Worm (Caenorhabditis elegans) whole organism, early embryonic: ENCODE results near the gene msa-1.

Experiments
- F13C5.2 ChIP-seq: sonication (generic microtip); optimal IDR thresholded peaks from 2 replicates; lab custom pipeline; 2017; ENCODE audit warnings: mild to moderate bottlenecking, missing genetic modification characterization, inconsistent platforms, missing compliant biosample characterization
- ama-1 ChIP-seq: fragments of 150-350 bp; optimal IDR thresholded peaks from 2 replicates; lab custom pipeline; 2014
- ets-7 ChIP-seq: sonication (generic microtip); optimal IDR thresholded peaks from 2 replicates; lab custom pipeline; 2016; ENCODE audit warnings: missing genotype, missing genetic modification characterization, missing compliant biosample characterization
- flt-1 ChIP-seq: fragments of 200-800 bp; sonication (Bioruptor generic); IDR thresholded peaks from 2 replicates; pipeline ENCODE4 v1.3.6; 2022; ENCODE audit warnings: missing genetic modification characterization, missing compliant biosample characterization
- hmbx-1 ChIP-seq: sonication (generic microtip); optimal IDR thresholded peaks from 2 replicates; lab custom pipeline; 2016; ENCODE audit warnings: mild to moderate bottlenecking, missing genetic modification characterization, missing compliant biosample characterization
- hnd-1 ChIP-seq: sonication (generic microtip); optimal IDR thresholded peaks from 2 replicates; lab custom pipeline; 2016; ENCODE audit warnings: missing genetic modification characterization, missing compliant biosample characterization
- sea-1 ChIP-seq: fragments of 200-800 bp; sonication (Bioruptor generic); conservative IDR thresholded peaks from 2 replicates; pipeline ENCODE4 v1.3.6; 2022; ENCODE audit warnings: missing genetic modification characterization, missing compliant biosample characterization

DNA sequence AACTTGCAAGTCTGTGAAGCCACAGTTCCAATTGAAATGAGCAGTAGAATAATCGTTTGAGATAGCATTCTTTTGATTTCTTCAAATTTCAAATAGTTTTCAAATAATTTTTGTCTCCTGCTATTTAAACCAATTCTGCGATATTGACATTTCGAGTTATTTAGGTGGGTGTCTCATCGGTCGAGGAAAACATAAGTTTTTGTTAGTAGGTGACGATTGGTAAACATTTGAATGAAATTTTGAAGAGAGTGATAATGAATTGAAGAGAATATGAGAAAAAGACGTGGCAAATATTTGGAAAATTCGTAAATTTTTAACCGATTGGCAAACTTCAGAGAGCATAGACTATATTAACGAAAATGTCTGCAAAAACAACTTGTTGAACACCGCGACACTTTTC, 48.0 kb upstream of the msa-1 start, which contains the start of gene Y73F4A.3:
- TF ChIP-seq hmbx-1 (tag; lab: Kevin White, UChicago) (no peak), ama-1 (lab: Kevin White, UChicago) (no peak), F13C5.2 (tag; lab: Kevin White, UChicago) (no peak), ets-7 (no peak), flt-1 (no peak), hnd-1 (tag; lab: Kevin White, UChicago) (no peak), sea-1 (GFP tag; lab: Robert Waterston, UW) (no peak)
